Fruit fly (Drosophila melanogaster) whole organism, embryonic: ENCODE measurements around the gene Rh2.

Experiments
- Aef1 ChIP-seq: fragments of 200-800 bp; sonication (Bioruptor generic); IDR thresholded peaks from 3 replicates; pipeline ENCODE4 v1.3.6; 2022; ENCODE audit warnings: missing biosample characterization, missing genetic modification characterization
- BtbVII ChIP-seq: fragments of 200-800 bp; sonication (Bioruptor generic); optimal IDR thresholded peaks from 3 replicates; lab custom pipeline; 2017; ENCODE audit warnings: missing biosample characterization, mild to moderate bottlenecking, missing genetic modification characterization
- C15 ChIP-seq: fragments of 200-800 bp; sonication (Bioruptor generic); IDR thresholded peaks from 3 replicates; pipeline ENCODE4 v1.3.6; 2022; ENCODE audit warnings: missing biosample characterization, missing genetic modification characterization
- CG10543 ChIP-seq: fragments of 200-800 bp; sonication (Bioruptor generic); optimal IDR thresholded peaks from 3 replicates; lab custom pipeline; 2017; ENCODE audit warnings: missing biosample characterization, mild to moderate bottlenecking, missing genetic modification characterization, moderate library complexity
- CG12219 ChIP-seq: fragments of 200-800 bp; sonication (Bioruptor generic); optimal IDR thresholded peaks from 3 replicates; lab custom pipeline; 2018; ENCODE audit warnings: missing biosample characterization, mild to moderate bottlenecking, missing genetic modification characterization
- CG13296 ChIP-seq: fragments of 200-800 bp; sonication (Bioruptor generic); optimal IDR thresholded peaks from 3 replicates; lab custom pipeline; 2018; ENCODE audit warnings: missing biosample characterization, mild to moderate bottlenecking, missing genetic modification characterization
- CG13775 ChIP-seq: fragments of 200-800 bp; sonication (Bioruptor generic); optimal IDR thresholded peaks from 3 replicates; lab custom pipeline; 2017; ENCODE audit warnings: missing biosample characterization, mild to moderate bottlenecking, missing genetic modification characterization
- CG13894 ChIP-seq: fragments of 200-800 bp; sonication (Bioruptor generic); optimal IDR thresholded peaks from 3 replicates; lab custom pipeline; 2018; ENCODE audit warnings: missing biosample characterization, mild to moderate bottlenecking, missing genetic modification characterization, moderate library complexity
- CG14441 ChIP-seq: fragments of 200-800 bp; sonication (Bioruptor generic); IDR thresholded peaks from 2 replicates; pipeline ENCODE4 v1.3.6; 2022; ENCODE audit warnings: missing biosample characterization, missing genetic modification characterization
- CG17802 ChIP-seq: fragments of 200-800 bp; sonication (Bioruptor generic); optimal IDR thresholded peaks from 2 replicates; lab custom pipeline; 2018; ENCODE audit warnings: missing biosample characterization, mild to moderate bottlenecking, missing genetic modification characterization, moderate library complexity
- CG18599 ChIP-seq: fragments of 200-800 bp; sonication (Bioruptor generic); optimal IDR thresholded peaks from 3 replicates; lab custom pipeline; 2017; ENCODE audit warnings: missing biosample characterization, missing genetic modification characterization, mild to moderate bottlenecking, moderate library complexity, missing genetic modification reagents
- CG18619 ChIP-seq: fragments of 200-800 bp; sonication (Bioruptor generic); optimal IDR thresholded peaks from 3 replicates; lab custom pipeline; 2017; ENCODE audit warnings: missing biosample characterization, mild to moderate bottlenecking, missing genetic modification characterization
- CG2202 ChIP-seq: fragments of 200-800 bp; sonication (Bioruptor generic); optimal IDR thresholded peaks from 2 replicates; lab custom pipeline; 2018; ENCODE audit warnings: missing biosample characterization, mild to moderate bottlenecking, missing genetic modification characterization
- CG32772 ChIP-seq: fragments of 200-800 bp; sonication (Bioruptor generic); IDR thresholded peaks from 2 replicates; pipeline ENCODE4 v1.3.6; 2022; ENCODE audit warnings: missing biosample characterization, missing genetic modification characterization
- CG7987 ChIP-seq: fragments of 200-800 bp; sonication (Bioruptor generic); optimal IDR thresholded peaks from 2 replicates; lab custom pipeline; 2018; ENCODE audit warnings: missing biosample characterization, mild to moderate bottlenecking, missing genetic modification characterization, moderate library complexity
- CG8944 ChIP-seq: fragments of 200-800 bp; sonication (Bioruptor generic); optimal IDR thresholded peaks from 3 replicates; lab custom pipeline; 2016; ENCODE audit warnings: missing biosample characterization, missing genetic modification characterization
- CG9727 ChIP-seq: fragments of 200-800 bp; sonication (Bioruptor generic); optimal IDR thresholded peaks from 3 replicates; lab custom pipeline; 2017; ENCODE audit warnings: missing biosample characterization, mild to moderate bottlenecking, missing genetic modification characterization
- Dbx ChIP-seq: fragments of 200-800 bp; sonication (Bioruptor generic); IDR thresholded peaks from 3 replicates; pipeline ENCODE4 v1.3.6; 2022; ENCODE audit warnings: missing biosample characterization, missing genetic modification characterization
- Ets65A ChIP-seq: fragments of 200-800 bp; sonication (Bioruptor generic); peaks from one replicate; lab custom pipeline; 2016; ENCODE audit warnings: missing biosample characterization, missing genetic modification characterization
- Gsc ChIP-seq: fragments of 200-800 bp; sonication (Bioruptor generic); IDR thresholded peaks from 2 replicates; pipeline ENCODE4 v1.3.6; 2022; ENCODE audit warnings: missing biosample characterization, missing genetic modification characterization
- H2.0 ChIP-seq: fragments of 200-800 bp; sonication (Bioruptor generic); IDR thresholded peaks from 2 replicates; pipeline ENCODE4 v1.3.6; 2022; ENCODE audit warnings: missing biosample characterization, missing genetic modification characterization
- HLH3B ChIP-seq: fragments of 200-800 bp; sonication (Bioruptor generic); IDR thresholded peaks from 2 replicates; pipeline ENCODE4 v1.3.6; 2022; ENCODE audit warnings: missing biosample characterization, missing genetic modification characterization
- HLH4C ChIP-seq: fragments of 200-800 bp; sonication (Bioruptor generic); IDR thresholded peaks from 3 replicates; pipeline ENCODE4 v1.3.6; 2022; ENCODE audit warnings: missing biosample characterization, missing genetic modification characterization; ENCODE audit not compliant: partially characterized antibody
- Hey ChIP-seq: fragments of 200-800 bp; sonication (Bioruptor generic); optimal IDR thresholded peaks from 3 replicates; lab custom pipeline; 2018; ENCODE audit warnings: missing biosample characterization, mild to moderate bottlenecking, missing genetic modification characterization
- Hmr ChIP-seq: fragments of 200-800 bp; sonication (Bioruptor generic); optimal IDR thresholded peaks from 3 replicates; lab custom pipeline; 2017; ENCODE audit warnings: mild to moderate bottlenecking, missing biosample characterization, missing genetic modification reagents, missing genetic modification characterization
- Hr3 ChIP-seq: fragments of 200-800 bp; sonication (Bioruptor generic); optimal IDR thresholded peaks from 3 replicates; lab custom pipeline; 2016; ENCODE audit warnings: missing biosample characterization, missing genetic modification characterization
- Hr51 ChIP-seq, 2 experiments: fragments of 200-800 bp; sonication (Bioruptor generic); optimal IDR thresholded peaks; 2 replicates in 1 of 2; 3 replicates in 1 of 2; lab custom pipeline; 2016 to 2018; ENCODE audit warnings: missing biosample characterization in 2 of 2, missing genetic modification characterization in 2 of 2, mild to moderate bottlenecking in 1 of 2, moderate library complexity in 1 of 2
- Hsf ChIP-seq: fragments of 200-800 bp; sonication (Bioruptor generic); optimal IDR thresholded peaks from 3 replicates; lab custom pipeline; 2016; ENCODE audit warnings: missing biosample characterization, missing genetic modification characterization
- Lim3 ChIP-seq: fragments of 200-800 bp; sonication (Bioruptor generic); IDR thresholded peaks from 2 replicates; pipeline ENCODE4 v1.3.6; 2022; ENCODE audit warnings: missing biosample characterization, missing genetic modification characterization
- NFAT ChIP-seq: fragments of 200-800 bp; sonication (Bioruptor generic); IDR thresholded peaks from 2 replicates; pipeline ENCODE4 v1.3.6; 2022; ENCODE audit warnings: missing biosample characterization, missing genetic modification characterization
- Nf-YC ChIP-seq: fragments of 200-800 bp; optimal IDR thresholded peaks from 3 replicates; lab custom pipeline; 2019; ENCODE audit warnings: missing biosample characterization, mild to moderate bottlenecking, missing genetic modification characterization, moderate library complexity
- Pdp1 ChIP-seq, 2 experiments: fragments of 200-800 bp; sonication (Bioruptor generic); optimal IDR thresholded peaks; 3 replicates each; lab custom pipeline; 2016; ENCODE audit warnings: missing biosample characterization in 2 of 2, missing genetic modification characterization in 2 of 2, mild to moderate bottlenecking in 1 of 2, moderate library complexity in 1 of 2
- abd-A ChIP-seq: fragments of 200-800 bp; sonication (Bioruptor generic); optimal IDR thresholded peaks from 3 replicates; lab custom pipeline; 2019; ENCODE audit warnings: missing biosample characterization, mild to moderate bottlenecking, missing genetic modification characterization, moderate library complexity
- bigmax ChIP-seq: fragments of 200-800 bp; sonication (Bioruptor generic); optimal IDR thresholded peaks from 2 replicates; lab custom pipeline; 2018; ENCODE audit warnings: missing biosample characterization, mild to moderate bottlenecking, missing genetic modification characterization
- btn ChIP-seq: fragments of 200-800 bp; sonication (Bioruptor generic); optimal IDR thresholded peaks from 2 replicates; lab custom pipeline; 2016; ENCODE audit warnings: missing biosample characterization, missing genetic modification characterization
- caup ChIP-seq: fragments of 200-800 bp; sonication (Bioruptor generic); optimal IDR thresholded peaks from 3 replicates; lab custom pipeline; 2017; ENCODE audit warnings: missing biosample characterization, mild to moderate bottlenecking, missing genetic modification characterization, moderate library complexity; ENCODE audit not compliant: severe bottlenecking
- cg ChIP-seq: fragments of 200-800 bp; sonication (Bioruptor generic); optimal IDR thresholded peaks from 3 replicates; lab custom pipeline; 2019; ENCODE audit warnings: missing biosample characterization, mild to moderate bottlenecking, missing genetic modification characterization, moderate library complexity
- croc ChIP-seq: fragments of 200-800 bp; sonication (Bioruptor generic); conservative IDR thresholded peaks from 3 replicates; pipeline ENCODE4 v1.3.6; 2022; ENCODE audit warnings: missing biosample characterization, missing genetic modification characterization
- dpn ChIP-seq, 2 experiments: fragments of 200-800 bp; sonication (Bioruptor generic); optimal IDR thresholded peaks; 3 replicates each; lab custom pipeline; 2016; ENCODE audit warnings: missing biosample characterization in 2 of 2, missing genetic modification characterization in 2 of 2
- gem ChIP-seq: fragments of 200-800 bp; sonication (Bioruptor generic); optimal IDR thresholded peaks from 2 replicates; lab custom pipeline; 2019; ENCODE audit warnings: missing biosample characterization, mild to moderate bottlenecking, missing genetic modification characterization, moderate library complexity
- grn ChIP-seq: fragments of 200-800 bp; sonication (Bioruptor generic); optimal IDR thresholded peaks from 3 replicates; lab custom pipeline; 2017; ENCODE audit warnings: missing biosample characterization, missing genetic modification characterization
- kah ChIP-seq: fragments of 200-800 bp; sonication (Bioruptor generic); optimal IDR thresholded peaks from 2 replicates; lab custom pipeline; 2018; ENCODE audit warnings: missing biosample characterization, mild to moderate bottlenecking, missing genetic modification characterization
- mirr ChIP-seq: fragments of 200-800 bp; sonication (Bioruptor generic); optimal IDR thresholded peaks from 3 replicates; lab custom pipeline; 2018; ENCODE audit warnings: missing biosample characterization, mild to moderate bottlenecking, missing genetic modification characterization
- onecut ChIP-seq: fragments of 200-800 bp; sonication (Bioruptor generic); IDR thresholded peaks from 2 replicates; pipeline ENCODE4 v1.3.6; 2022; ENCODE audit warnings: missing biosample characterization, missing genetic modification characterization
- otp ChIP-seq: fragments of 200-800 bp; sonication (Bioruptor generic); IDR thresholded peaks from 3 replicates; pipeline ENCODE4, ENCODE4 v1.3.6; 2022; ENCODE audit warnings: missing biosample characterization, missing genetic modification characterization
- pnt ChIP-seq: fragments of 200-800 bp; sonication (Bioruptor generic); optimal IDR thresholded peaks from 3 replicates; lab custom pipeline; 2016; ENCODE audit warnings: missing biosample characterization, missing genetic modification characterization
- sd ChIP-seq: fragments of 200-800 bp; sonication (Bioruptor generic); optimal IDR thresholded peaks from 3 replicates; lab custom pipeline; 2018; ENCODE audit warnings: missing biosample characterization, mild to moderate bottlenecking, missing genetic modification characterization, moderate library complexity
- sens-2 ChIP-seq: fragments of 200-800 bp; sonication (Bioruptor generic); IDR thresholded peaks from 2 replicates; pipeline ENCODE4 v1.3.6; 2022; ENCODE audit warnings: missing biosample characterization, missing genetic modification characterization
- so ChIP-seq: fragments of 200-800 bp; sonication (Bioruptor generic); IDR thresholded peaks from 3 replicates; pipeline ENCODE4 v1.3.6; 2022; ENCODE audit warnings: missing biosample characterization, missing genetic modification characterization
- zen2 ChIP-seq: fragments of 200-800 bp; sonication (Bioruptor generic); IDR thresholded peaks from 3 replicates; pipeline ENCODE4 v1.3.6; 2022; ENCODE audit warnings: missing biosample characterization, missing genetic modification characterization; ENCODE audit not compliant: partially characterized antibody

Gene Rh2

DNA sequence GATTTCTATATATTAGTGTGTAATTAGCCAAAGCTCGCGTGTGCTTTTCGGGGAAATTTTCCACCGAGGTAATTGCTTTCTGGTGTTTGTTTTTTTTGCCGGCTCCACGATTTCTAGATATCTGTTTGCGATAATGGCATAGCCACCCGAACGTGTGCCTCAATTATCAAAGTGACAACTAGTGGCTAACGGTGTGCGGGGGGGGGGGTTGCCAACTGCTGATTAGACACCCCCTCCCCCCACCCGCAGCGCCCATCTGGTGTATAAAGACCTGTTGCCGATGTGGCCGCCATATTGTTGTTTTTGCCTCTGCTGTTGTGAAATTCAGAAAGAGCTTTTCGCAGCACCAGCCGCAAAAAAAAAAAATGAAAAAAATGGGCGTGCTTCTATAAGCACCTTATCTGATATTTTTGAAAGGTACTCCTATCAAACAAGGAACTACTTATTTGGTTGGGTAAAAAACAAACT lies 19.7 kb downstream of the Rh2 start (continued):
- TF ChIP-seq sens-2 (GFP tag; lab: Robert Waterston, UW) (no peak), kah (GFP tag; lab: Kevin White, UChicago) (peak; percentile 85), gem (tag; lab: Kevin White, UChicago) (no peak), cg (GFP tag; lab: Kevin White, UChicago) (peak; percentile 52), Lim3 (GFP tag; lab: Robert Waterston, UW) (peak; percentile 36; the same call in 1 of the 2 replicates), Hmr (GFP tag; lab: Kevin White, UChicago) (peak; percentile 52), Hsf (GFP tag; lab: Kevin White, UChicago) (no peak), C15 (GFP tag; lab: Robert Waterston, UW) (no peak), CG18619 (GFP tag; lab: Kevin White, UChicago) (no peak), pnt (no peak), zen2 (GFP tag; lab: Robert Waterston, UW) (no peak), dpn (GFP tag; optimal IDR thresholded peaks at IDR 0.05; lab: Kevin White, UChicago) (peak in 1 of 2 experiments; percentile 1), btn (GFP tag; lab: Kevin White, UChicago) (no peak), BtbVII (peak; percentile 46), H2.0 (GFP tag; lab: Robert Waterston, UW) (no peak), CG13296 (GFP tag; lab: Kevin White, UChicago) (peak; percentile 24), CG12219 (GFP tag; lab: Kevin White, UChicago) (no peak), CG9727 (peak; percentile 49), Dbx (GFP tag; lab: Robert Waterston, UW) (peak; percentile 51; the same call in 1 of the 3 replicates), grn (GFP tag; lab: Kevin White, UChicago) (peak; percentile 93), Hr51 (GFP tag; optimal IDR thresholded peaks at IDR 0.05; lab: Kevin White, UChicago) (peak in 1 of 2 experiments; percentile 11), Gsc (GFP tag; lab: Robert Waterston, UW) (no peak), CG2202 (no peak), Pdp1 (GFP tag; optimal IDR thresholded peaks at IDR 0.05; lab: Kevin White, UChicago) (peak in 1 of 2 experiments; percentile 74), CG32772 (GFP tag; lab: Robert Waterston, UW) (peak; percentile 51; the same call in 1 of the 2 replicates), Hey (peak; percentile 93), Hr3 (GFP tag; lab: Kevin White, UChicago) (no peak), CG18599 (GFP tag; lab: Kevin White, UChicago) (peak; percentile 61), CG10543 (peak; percentile 93), mirr (peak; percentile 99), Ets65A (GFP tag; lab: Kevin White, UChicago) (no peak), CG17802 (tag; lab: Kevin White, UChicago) (no peak), HLH3B (no peak), onecut (no peak), HLH4C (GFP tag; lab: Robert Waterston, UW) (no peak), NFAT (GFP tag; lab: Robert Waterston, UW) (peak; percentile 84), otp (GFP tag; lab: Robert Waterston, UW) (no peak), so (GFP tag; lab: Robert Waterston, UW) (no peak), CG13775 (GFP tag; lab: Kevin White, UChicago) (no peak), CG14441 (GFP tag; lab: Robert Waterston, UW) (peak; percentile 25; the same call in 1 of the 2 replicates), abd-A (peak; percentile 85), bigmax (no peak), croc (no peak), sd (peak; percentile 77), Aef1 (GFP tag; lab: Robert Waterston, UW) (peak; percentile 43; the same call in 2 of the 3 replicates), Nf-YC (tag; lab: Kevin White, UChicago) (peak; percentile 43), CG13894 (tag; lab: Kevin White, UChicago) (peak; percentile 7), CG8944 (GFP tag; lab: Kevin White, UChicago) (no peak), caup (GFP tag; lab: Kevin White, UChicago) (peak; percentile 49), CG7987 (GFP tag; lab: Kevin White, UChicago) (no peak)
